Fruit fly (Drosophila melanogaster): Measurements from ENCODE around the gene CG18223.

Gene CG18223

dm6 chr3L:18898770-18899278 lies 21.3 kb downstream of the CG18223 start, which contains the start of gene RpL26 (continued):
- peak; percentile 89 for TF ChIP-seq YL-1 (GFP tag; optimal IDR thresholded peaks at IDR 0.05)
- TF ChIP-seq psq (GFP tag; optimal IDR thresholded peaks at IDR 0.05): peak; percentile 36
- peak; percentile 68 for TF ChIP-seq nerfin-1 (tag; optimal IDR thresholded peaks at IDR 0.05)
- TF ChIP-seq CG6272 (GFP tag; IDR thresholded peaks at IDR 0.05): peak; percentile 83
- no peak for TF ChIP-seq Hand (GFP tag; optimal IDR thresholded peaks at IDR 0.05)
- peak; percentile 97 for TF ChIP-seq hb (GFP tag; IDR thresholded peaks at IDR 0.05; ENCODE audit: partially characterized antibody)
- peak; percentile 70 for TF ChIP-seq CG4282 (GFP tag; optimal IDR thresholded peaks at IDR 0.05)
- TF ChIP-seq HmgD (GFP tag; optimal IDR thresholded peaks at IDR 0.05): peak; percentile 72
- no peak for TF ChIP-seq CTCF (GFP tag; optimal IDR thresholded peaks at IDR 0.05)
- TF ChIP-seq D (optimal IDR thresholded peaks at IDR 0.05): peak; percentile 52
- TF ChIP-seq D (GFP tag; optimal IDR thresholded peaks at IDR 0.05): peak; percentile 17
- no peak for TF ChIP-seq Tbp (GFP tag; optimal IDR thresholded peaks at IDR 0.05)
- peak; percentile 68 for TF ChIP-seq Meics (GFP tag; optimal IDR thresholded peaks at IDR 0.05)
- peak; percentile 97 for TF ChIP-seq Doc3 (GFP tag; IDR thresholded peaks at IDR 0.05; ENCODE audit: partially characterized antibody)
- no peak for TF ChIP-seq pfk (GFP tag; optimal IDR thresholded peaks at IDR 0.05)
- peak; percentile 64 for TF ChIP-seq CG18476 (GFP tag; optimal IDR thresholded peaks at IDR 0.05)
- no peak for TF ChIP-seq seq (GFP tag; IDR thresholded peaks at IDR 0.05)
- TF ChIP-seq CG3163 (GFP tag; optimal IDR thresholded peaks at IDR 0.05): peak; percentile 72
- no peak for TF ChIP-seq Trl (optimal IDR thresholded peaks at IDR 0.05)
- TF ChIP-seq Trl (GFP tag; optimal IDR thresholded peaks at IDR 0.05): peak; percentile 77
- TF ChIP-seq ap (GFP tag; IDR thresholded peaks at IDR 0.05): no peak; the same call in 1 of the 2 replicates
- peak; percentile 77 for TF ChIP-seq CG15601 (tag; optimal IDR thresholded peaks at IDR 0.05)
- TF ChIP-seq usp (GFP tag; optimal IDR thresholded peaks at IDR 0.05): no peak
- TF ChIP-seq vnd (GFP tag; IDR thresholded peaks at IDR 0.05; ENCODE audit: partially characterized antibody): peak; percentile 98
- TF ChIP-seq twi (tag; optimal IDR thresholded peaks at IDR 0.05): peak; percentile 77
- peak; percentile 99 for TF ChIP-seq Scr (GFP tag; IDR thresholded peaks at IDR 0.05; ENCODE audit: partially characterized antibody)
- TF ChIP-seq chinmo (GFP tag; IDR thresholded peaks at IDR 0.05; ENCODE audit: partially characterized antibody): peak; percentile 89
- TF ChIP-seq ac (GFP tag; optimal IDR thresholded peaks at IDR 0.05): no peak
- TF ChIP-seq sug (tag; optimal IDR thresholded peaks at IDR 0.05): peak; percentile 87
- TF ChIP-seq CG34422 (GFP tag; IDR thresholded peaks at IDR 0.05): peak; percentile 72
- TF ChIP-seq pum (GFP tag; optimal IDR thresholded peaks at IDR 0.05): peak; percentile 88
- TF ChIP-seq CG5953 (GFP tag; IDR thresholded peaks at IDR 0.05): no peak
- peak; percentile 15 for TF ChIP-seq CG7271 (tag; optimal IDR thresholded peaks at IDR 0.05)
- peak; percentile 67 for TF ChIP-seq CG11247 (GFP tag; IDR thresholded peaks at IDR 0.05)
- TF ChIP-seq NfI (GFP tag; optimal IDR thresholded peaks at IDR 0.05): peak; percentile 84
- no peak for TF ChIP-seq Lim3 (GFP tag; IDR thresholded peaks at IDR 0.05)
- peak; percentile 85 for TF ChIP-seq zfh2 (GFP tag; optimal IDR thresholded peaks at IDR 0.05)
- TF ChIP-seq CG9437 (GFP tag; optimal IDR thresholded peaks at IDR 0.05): peak; percentile 77
- no peak for TF ChIP-seq CG1529 (GFP tag; optimal IDR thresholded peaks at IDR 0.05)
- no peak for TF ChIP-seq CG8281 (tag; optimal IDR thresholded peaks at IDR 0.05)
- peak; percentile 61 for TF ChIP-seq CrebB (tag; optimal IDR thresholded peaks at IDR 0.05)
- TF ChIP-seq CG6791 (GFP tag; IDR thresholded peaks at IDR 0.05; ENCODE audit: partially characterized antibody): peak; percentile 91
- TF ChIP-seq E2f2 (GFP tag; IDR thresholded peaks at IDR 0.05): no peak; the same call in none of the 2 replicates
- peak; percentile 60 for TF ChIP-seq odd (GFP tag; optimal IDR thresholded peaks at IDR 0.05)
- peak; percentile 78 for TF ChIP-seq Dip3 (GFP tag; optimal IDR thresholded peaks at IDR 0.05)
- peak; percentile 43 for TF ChIP-seq CG17359 (tag; optimal IDR thresholded peaks at IDR 0.05)
- peak; percentile 57; the same call in 1 of the 3 replicates for TF ChIP-seq B-H1 (GFP tag; IDR thresholded peaks at IDR 0.05)
- TF ChIP-seq sisA (GFP tag; IDR thresholded peaks at IDR 0.05): peak; percentile 75
- peak; percentile 69; the same call in 1 of the 2 replicates for TF ChIP-seq klu (GFP tag; IDR thresholded peaks at IDR 0.05)
- peak; percentile 71 for TF ChIP-seq Aef1 (GFP tag; IDR thresholded peaks at IDR 0.05)
- TF ChIP-seq CG30431 (GFP tag; optimal IDR thresholded peaks at IDR 0.05): no peak
- TF ChIP-seq Rx (GFP tag; IDR thresholded peaks at IDR 0.05): peak; percentile 54; the same call in 1 of the 2 replicates
